Worm (Caenorhabditis elegans): Measurements from ENCODE around the gene pab-2.

pab-2 gene

ce11 chrX:13539701-13540100 lies 12.5 kb upstream of the pab-2 start (continued):
- TF ChIP-seq R02D3.7 (tag; optimal IDR thresholded peaks at IDR 0.05): no peak
- peak; percentile 13 for TF ChIP-seq nhr-11 (tag; optimal IDR thresholded peaks at IDR 0.05)
- TF ChIP-seq hif-1 (tag; optimal IDR thresholded peaks at IDR 0.05): no peak
- no peak for TF ChIP-seq madf-5 (GFP tag; IDR thresholded peaks at IDR 0.05)
- TF ChIP-seq rbr-2 (tag; optimal IDR thresholded peaks at IDR 0.05): no peak
- TF ChIP-seq nhr-28 (tag; optimal IDR thresholded peaks at IDR 0.05): peak; percentile 76
- no peak for TF ChIP-seq ceh-44 (GFP tag; IDR thresholded peaks at IDR 0.05)
- no peak for TF ChIP-seq madf-9 (GFP tag; conservative IDR thresholded peaks at IDR 0.05)
- no peak for TF ChIP-seq unc-39 (tag; optimal IDR thresholded peaks at IDR 0.05)
- TF ChIP-seq ctbp-1 (GFP tag; IDR thresholded peaks at IDR 0.05): no peak
- TF ChIP-seq ztf-11 (tag; optimal IDR thresholded peaks at IDR 0.05): no peak
- TF ChIP-seq snpc-1.2 (GFP tag; IDR thresholded peaks at IDR 0.05): no peak
- no peak for TF ChIP-seq nhr-42 (GFP tag; IDR thresholded peaks at IDR 0.05)
- TF ChIP-seq nhr-102 (tag; optimal IDR thresholded peaks at IDR 0.05): no peak
- peak; percentile 58 for TF ChIP-seq dmd-6 (GFP tag; IDR thresholded peaks at IDR 0.05)
- TF ChIP-seq T26A8.4 (GFP tag; IDR thresholded peaks at IDR 0.05): no peak
- TF ChIP-seq unc-62 (GFP tag; optimal IDR thresholded peaks at IDR 0.05 in 1 of 2): peak in 1 of 2 experiments; percentile 96
- TF ChIP-seq unc-62 (tag; optimal IDR thresholded peaks at IDR 0.05): no peak
- TF ChIP-seq nhr-237 (tag; optimal IDR thresholded peaks at IDR 0.05): no peak
- no peak for TF ChIP-seq zag-1 (tag; optimal IDR thresholded peaks at IDR 0.05)
- no peak for TF ChIP-seq Y5F2A.4 (GFP tag; optimal IDR thresholded peaks at IDR 0.05)
- TF ChIP-seq saeg-2 (GFP tag; IDR thresholded peaks at IDR 0.05): no peak
- TF ChIP-seq nhr-6 (tag; optimal IDR thresholded peaks at IDR 0.05): no peak
- TF ChIP-seq ceh-62 (tag; optimal IDR thresholded peaks at IDR 0.05): no peak
- TF ChIP-seq dmd-8 (GFP tag; IDR thresholded peaks at IDR 0.05): no peak
- TF ChIP-seq D1046.2 (GFP tag; IDR thresholded peaks at IDR 0.05): no peak
- TF ChIP-seq F44E2.7 (GFP tag; IDR thresholded peaks at IDR 0.05): no peak
- no peak for TF ChIP-seq egl-27 (tag; optimal IDR thresholded peaks at IDR 0.05)
- no peak for TF ChIP-seq daf-16 (GFP tag; optimal IDR thresholded peaks at IDR 0.05)
- TF ChIP-seq daf-16 (tag; optimal IDR thresholded peaks at IDR 0.05): peak; percentile 25
- peak in 1 of 2 experiments; percentile 51 for TF ChIP-seq mdl-1 (tag; optimal IDR thresholded peaks at IDR 0.05)
- no peak for TF ChIP-seq nhr-111 (GFP tag; optimal IDR thresholded peaks at IDR 0.05)
- TF ChIP-seq mep-1 (tag; optimal IDR thresholded peaks at IDR 0.05): peak; percentile 18
- no peak for TF ChIP-seq ces-1 (GFP tag; optimal IDR thresholded peaks at IDR 0.05)
- no peak for TF ChIP-seq mdt-29 (GFP tag; IDR thresholded peaks at IDR 0.05)
- no peak for TF ChIP-seq F10B5.3 (tag; optimal IDR thresholded peaks at IDR 0.05)
- peak in 1 of 2 experiments; percentile 35 for TF ChIP-seq lsy-2 (tag; optimal IDR thresholded peaks at IDR 0.05)
- TF ChIP-seq hlh-11 (tag; optimal IDR thresholded peaks at IDR 0.05): peak; percentile 61
- no peak for TF ChIP-seq Y48G9A.11 (GFP tag; IDR thresholded peaks at IDR 0.05)
- TF ChIP-seq Y105C5A.15 (GFP tag; IDR thresholded peaks at IDR 0.05): no peak
- TF ChIP-seq ZK337.2 (GFP tag; IDR thresholded peaks at IDR 0.05): no peak
- no peak for TF ChIP-seq ceh-32 (tag; optimal IDR thresholded peaks at IDR 0.05; ENCODE audit: poor library complexity)
- no peak for TF ChIP-seq dpl-1 (GFP tag; optimal IDR thresholded peaks at IDR 0.05)
- TF ChIP-seq nhr-48 (tag; optimal IDR thresholded peaks at IDR 0.05): no peak
- peak; percentile 52 for TF ChIP-seq hlh-30 (tag; optimal IDR thresholded peaks at IDR 0.05; ENCODE audit: insufficient read depth)
- no peak for TF ChIP-seq daf-12 (tag; optimal IDR thresholded peaks at IDR 0.05)
- TF ChIP-seq tag-97 (GFP tag; IDR thresholded peaks at IDR 0.05): no peak
- no peak for TF ChIP-seq daf-19 (GFP tag; conservative IDR thresholded peaks at IDR 0.05)
- TF ChIP-seq lin-38 (GFP tag; IDR thresholded peaks at IDR 0.05): no peak
- no peak for TF ChIP-seq ztf-7 (tag; optimal IDR thresholded peaks at IDR 0.05)
- TF ChIP-seq egl-43 (GFP tag; IDR thresholded peaks at IDR 0.05): no peak
- TF ChIP-seq T20F7.1 (GFP tag; optimal IDR thresholded peaks at IDR 0.05): no peak
- TF ChIP-seq nhr-25 (tag; optimal IDR thresholded peaks at IDR 0.05; ENCODE audit: borderline replicate concordance, insufficient read depth): no peak
